Worm (Caenorhabditis elegans) whole organism, midembryonic: ENCODE measurements around the gene set-3.

ENCODE experiments used
- cog-1 ChIP-seq: sonication (generic microtip); optimal IDR thresholded peaks from 2 replicates; lab custom pipeline; 2016; ENCODE audit warnings: missing genetic modification characterization, missing compliant biosample characterization
- flt-1 ChIP-seq: fragments of 200-800 bp; sonication (Bioruptor generic); IDR thresholded peaks from 2 replicates; pipeline ENCODE4 v1.3.6; 2022; ENCODE audit warnings: missing genetic modification characterization, missing compliant biosample characterization
- tab-1 ChIP-seq: fragments of 200-800 bp; sonication (Bioruptor generic); IDR thresholded peaks from 2 replicates; pipeline ENCODE4 v1.3.6; 2022; ENCODE audit warnings: missing genetic modification characterization, missing compliant biosample characterization
- ztf-23 ChIP-seq: fragments of 200-800 bp; sonication (Bioruptor generic); IDR thresholded peaks from 2 replicates; pipeline ENCODE4 v1.3.6; 2022; ENCODE audit warnings: missing genetic modification reagents, missing genetic modification characterization, missing compliant biosample characterization

DNA sequence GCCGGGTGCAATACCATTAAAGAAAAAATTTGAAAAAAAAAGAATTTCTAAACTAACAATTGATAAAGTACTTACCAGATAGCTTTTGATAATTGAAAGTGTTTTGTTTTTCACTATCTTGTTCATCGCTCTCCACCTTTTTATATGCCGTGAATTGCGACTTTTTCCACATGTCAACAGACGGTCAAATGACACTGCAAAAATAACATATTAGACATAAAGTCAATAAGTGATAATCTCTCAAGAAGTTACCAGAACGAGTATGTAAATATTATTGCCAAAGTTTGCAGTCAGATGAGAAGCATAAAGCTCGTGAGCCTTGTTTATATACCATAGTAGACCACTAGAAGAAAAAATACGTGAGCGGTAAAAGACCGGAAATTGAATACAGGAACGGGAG lies 41.5 kb upstream of the set-3 start, which contains the start of gene dao-6:
- TF ChIP-seq flt-1 (GFP tag; lab: Robert Waterston, UW) (no peak), ztf-23 (GFP tag; lab: Robert Waterston, UW) (no peak), tab-1 (GFP tag; lab: Robert Waterston, UW) (no peak), cog-1 (no peak)
